Fruit fly (Drosophila melanogaster): ENCODE results near the gene ND-51.

The ND-51 gene

DNA sequence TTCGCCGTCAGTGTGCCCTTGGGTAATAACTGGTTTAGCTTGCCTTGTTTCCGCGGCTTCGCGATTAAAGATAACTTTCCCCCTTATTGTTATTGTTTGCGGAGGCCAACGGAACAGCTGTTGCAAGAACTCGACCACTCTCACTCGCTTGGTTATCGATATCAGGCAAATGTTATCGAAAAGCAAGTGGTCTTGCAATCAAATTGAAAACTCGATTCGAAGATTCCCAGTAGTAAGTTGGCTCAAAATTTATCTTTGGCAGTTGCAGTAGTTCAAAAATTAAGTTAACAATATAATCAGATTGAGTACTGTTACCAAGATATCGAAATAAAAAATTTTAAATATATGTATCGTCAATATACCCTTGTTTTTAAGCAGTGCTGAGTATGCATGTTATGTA, 3.3 kb upstream of the ND-51 start, which contains the start of the genes Fbw5 and CG9147 (continued):
- TF ChIP-seq CG15479 (GFP tag; optimal IDR thresholded peaks at IDR 0.05) = peak; percentile 80
- peak; percentile 98 for TF ChIP-seq twi (tag; optimal IDR thresholded peaks at IDR 0.05)
- TF ChIP-seq crc (GFP tag; optimal IDR thresholded peaks at IDR 0.05) = peak; percentile 99
- TF ChIP-seq Sox102F (GFP tag; optimal IDR thresholded peaks at IDR 0.05) = peak; percentile 100
- peak; percentile 100 for TF ChIP-seq ttk (GFP tag; IDR thresholded peaks at IDR 0.05)
- peak; percentile 93 for TF ChIP-seq CG4360 (GFP tag; IDR thresholded peaks at IDR 0.05)
- TF ChIP-seq Taf1 (GFP tag; IDR thresholded peaks at IDR 0.05) = peak; percentile 99
- TF ChIP-seq Pdp1 (GFP tag; optimal IDR thresholded peaks at IDR 0.05) = peak; percentile 99 to 100
- peak; percentile 99 for TF ChIP-seq CG13296 (GFP tag; optimal IDR thresholded peaks at IDR 0.05)
- TF ChIP-seq CrebB (tag; optimal IDR thresholded peaks at IDR 0.05) = peak; percentile 100
- TF ChIP-seq CG31388 (GFP tag; optimal IDR thresholded peaks at IDR 0.05) = peak; percentile 99
- peak; percentile 100 for TF ChIP-seq CG12391 (tag; optimal IDR thresholded peaks at IDR 0.05)
- peak; percentile 100 for TF ChIP-seq jing (GFP tag; optimal IDR thresholded peaks at IDR 0.05)
- TF ChIP-seq repo (GFP tag; optimal IDR thresholded peaks at IDR 0.05) = peak; percentile 99
- TF ChIP-seq CG18764 (GFP tag; optimal IDR thresholded peaks at IDR 0.05) = peak; percentile 98
- TF ChIP-seq CG6854 (GFP tag; optimal IDR thresholded peaks at IDR 0.05) = peak; percentile 98
- TF ChIP-seq CG32532 (GFP tag; IDR thresholded peaks at IDR 0.05) = peak; percentile 99
- TF ChIP-seq CG4424 (GFP tag; optimal IDR thresholded peaks at IDR 0.05) = peak; percentile 98
- no peak for TF ChIP-seq sc (optimal IDR thresholded peaks at IDR 0.05)
- peak; percentile 99 for TF ChIP-seq sc (GFP tag; optimal IDR thresholded peaks at IDR 0.05)
- TF ChIP-seq pho (GFP tag; optimal IDR thresholded peaks at IDR 0.05) = peak; percentile 99
- TF ChIP-seq Hmx (GFP tag; optimal IDR thresholded peaks at IDR 0.05) = peak; percentile 98
- peak; percentile 97 for TF ChIP-seq MTF-1 (GFP tag; optimal IDR thresholded peaks at IDR 0.05; ENCODE audit: borderline replicate concordance)
- peak; percentile 67 for TF ChIP-seq pros (GFP tag; optimal IDR thresholded peaks at IDR 0.05)
- TF ChIP-seq HLHmδ (GFP tag; optimal IDR thresholded peaks at IDR 0.05) = peak; percentile 39
- peak; percentile 98 for TF ChIP-seq phol (tag; optimal IDR thresholded peaks at IDR 0.05)
- TF ChIP-seq dysf (GFP tag; IDR thresholded peaks at IDR 0.05) = peak; percentile 100
- peak; percentile 99 for TF ChIP-seq CG11093 (GFP tag; IDR thresholded peaks at IDR 0.05)
- TF ChIP-seq CG12299 (tag; optimal IDR thresholded peaks at IDR 0.05) = peak; percentile 99
- TF ChIP-seq cwo (GFP tag; optimal IDR thresholded peaks at IDR 0.05) = peak; percentile 97
- peak; percentile 99 for TF ChIP-seq CG2202 (tag; optimal IDR thresholded peaks at IDR 0.05)
- peak; percentile 100 for TF ChIP-seq CG13424 (tag; optimal IDR thresholded peaks at IDR 0.05)
- TF ChIP-seq CG13287 (GFP tag; IDR thresholded peaks at IDR 0.05; ENCODE audit: partially characterized antibody) = peak; percentile 81
- TF ChIP-seq hkb (optimal IDR thresholded peaks at IDR 0.05) = no peak
- TF ChIP-seq hkb (GFP tag; IDR thresholded peaks at IDR 0.05) = peak; percentile 100
- TF ChIP-seq ATbp (GFP tag; optimal IDR thresholded peaks at IDR 0.05) = peak; percentile 100
- TF ChIP-seq Rfx (GFP tag; IDR thresholded peaks at IDR 0.05) = peak; percentile 100
- peak; percentile 46; the same call in 1 of the 3 replicates for TF ChIP-seq CG16813 (GFP tag; IDR thresholded peaks at IDR 0.05; ENCODE audit: partially characterized antibody)
- TF ChIP-seq YL-1 (GFP tag; optimal IDR thresholded peaks at IDR 0.05) = peak; percentile 100
- peak; percentile 98 for TF ChIP-seq CG14710 (tag; optimal IDR thresholded peaks at IDR 0.05)
- peak; percentile 99 for TF ChIP-seq CG6689 (GFP tag; IDR thresholded peaks at IDR 0.05)
- peak; percentile 99 for TF ChIP-seq Nf-YA (GFP tag; IDR thresholded peaks at IDR 0.05)
- peak; percentile 98 for TF ChIP-seq CG10431 (GFP tag; optimal IDR thresholded peaks at IDR 0.05)
- peak; percentile 98 for TF ChIP-seq BtbVII (GFP tag; optimal IDR thresholded peaks at IDR 0.05)
- peak; percentile 100 for TF ChIP-seq slbo (GFP tag; IDR thresholded peaks at IDR 0.05)
- no peak for TF ChIP-seq nau (GFP tag; optimal IDR thresholded peaks at IDR 0.05)
- TF ChIP-seq shn (GFP tag; optimal IDR thresholded peaks at IDR 0.05) = peak; percentile 99
- TF ChIP-seq CG3281 (GFP tag; optimal IDR thresholded peaks at IDR 0.05) = peak; percentile 98
- peak; percentile 99 for TF ChIP-seq CG13775 (GFP tag; optimal IDR thresholded peaks at IDR 0.05)
- peak; percentile 99 for TF ChIP-seq NFAT (GFP tag; IDR thresholded peaks at IDR 0.05)
- TF ChIP-seq Aef1 (GFP tag; IDR thresholded peaks at IDR 0.05) = peak; percentile 99
